Fruit fly (Drosophila melanogaster) whole organism, embryonic: ENCODE results near the gene CG5355.

Experiments
- BEAF-32 ChIP-seq: fragments of 200-800 bp; sonication (Bioruptor generic); optimal IDR thresholded peaks from 3 replicates; lab custom pipeline; 2017; ENCODE audit warnings: missing biosample characterization, missing genetic modification characterization, mild to moderate bottlenecking, moderate library complexity, missing genetic modification reagents
- CG1024 ChIP-seq: fragments of 200-800 bp; sonication (Bioruptor generic); IDR thresholded peaks from 2 replicates; pipeline ENCODE4 v1.3.6; 2022; ENCODE audit warnings: missing biosample characterization, missing genetic modification characterization
- CG11696 ChIP-seq: fragments of 200-800 bp; sonication (Bioruptor generic); IDR thresholded peaks from 2 replicates; pipeline ENCODE4 v1.3.6; 2022; ENCODE audit warnings: missing biosample characterization, missing genetic modification characterization
- CG1603 ChIP-seq: fragments of 200-800 bp; sonication (Bioruptor generic); optimal IDR thresholded peaks from 2 replicates; lab custom pipeline; 2019; ENCODE audit warnings: missing biosample characterization, mild to moderate bottlenecking, missing genetic modification characterization, moderate library complexity
- CG17186 ChIP-seq: fragments of 200-800 bp; sonication (Bioruptor generic); optimal IDR thresholded peaks from 3 replicates; lab custom pipeline; 2017; ENCODE audit warnings: missing biosample characterization, missing genetic modification reagents, missing genetic modification characterization
- CG30020 ChIP-seq: fragments of 200-800 bp; optimal IDR thresholded peaks from 2 replicates; lab custom pipeline; 2019; ENCODE audit warnings: missing biosample characterization, mild to moderate bottlenecking, missing genetic modification characterization, moderate library complexity
- CG3838 ChIP-seq: fragments of 200-800 bp; sonication (Bioruptor generic); optimal IDR thresholded peaks from 3 replicates; lab custom pipeline; 2016; ENCODE audit warnings: missing biosample characterization, missing genetic modification characterization
- CoRest ChIP-seq: fragments of 200-800 bp; sonication (Bioruptor generic); optimal IDR thresholded peaks from 3 replicates; lab custom pipeline; 2018; ENCODE audit warnings: missing biosample characterization, mild to moderate bottlenecking, missing genetic modification characterization, moderate library complexity
- Doc3 ChIP-seq: fragments of 200-800 bp; sonication (Bioruptor generic); IDR thresholded peaks from 3 replicates; pipeline ENCODE4 v1.3.6; 2022; ENCODE audit warnings: missing biosample characterization, missing genetic modification characterization; ENCODE audit not compliant: partially characterized antibody
- Drgx ChIP-seq: fragments of 200-800 bp; sonication (Bioruptor generic); IDR thresholded peaks from 2 replicates; pipeline ENCODE4 v1.3.6; 2022; ENCODE audit warnings: missing biosample characterization, missing genetic modification characterization
- Jarid2 ChIP-seq: fragments of 200-800 bp; sonication (Bioruptor generic); optimal IDR thresholded peaks from 3 replicates; lab custom pipeline; 2017; ENCODE audit warnings: mild to moderate bottlenecking, missing biosample characterization, missing genetic modification reagents, missing genetic modification characterization
- NFAT ChIP-seq: fragments of 200-800 bp; sonication (Bioruptor generic); IDR thresholded peaks from 2 replicates; pipeline ENCODE4 v1.3.6; 2022; ENCODE audit warnings: missing biosample characterization, missing genetic modification characterization
- Xbp1 ChIP-seq: fragments of 200-800 bp; sonication (Bioruptor generic); optimal IDR thresholded peaks from 3 replicates; lab custom pipeline; 2016; ENCODE audit warnings: missing biosample characterization, mild to moderate bottlenecking, missing genetic modification characterization
- ash1 ChIP-seq: fragments of 200-800 bp; sonication (Bioruptor generic); optimal IDR thresholded peaks from 2 replicates; lab custom pipeline; 2018; ENCODE audit warnings: missing biosample characterization, mild to moderate bottlenecking, missing genetic modification characterization
- ewg ChIP-seq: fragments of 200-800 bp; sonication (Bioruptor generic); optimal IDR thresholded peaks from 3 replicates; lab custom pipeline; 2017; ENCODE audit warnings: mild to moderate bottlenecking, missing biosample characterization, missing genetic modification reagents, missing genetic modification characterization
- rib ChIP-seq: fragments of 200-800 bp; sonication (Bioruptor generic); IDR thresholded peaks from 2 replicates; pipeline ENCODE4 v1.3.6; 2022; ENCODE audit warnings: missing biosample characterization, missing genetic modification characterization
- ro ChIP-seq: fragments of 200-800 bp; sonication (Bioruptor generic); IDR thresholded peaks from 2 replicates; pipeline ENCODE4 v1.3.6; 2022; ENCODE audit warnings: missing biosample characterization, missing genetic modification characterization
- tio ChIP-seq: fragments of 200-800 bp; sonication (Bioruptor generic); optimal IDR thresholded peaks from 2 replicates; lab custom pipeline; 2017; ENCODE audit warnings: missing biosample characterization, missing genetic modification characterization, inconsistent platforms
- trh ChIP-seq: fragments of 200-800 bp; sonication (Bioruptor generic); optimal IDR thresholded peaks from 2 replicates; lab custom pipeline; 2016; ENCODE audit warnings: missing biosample characterization, missing genetic modification characterization

Gene CG5355

DNA sequence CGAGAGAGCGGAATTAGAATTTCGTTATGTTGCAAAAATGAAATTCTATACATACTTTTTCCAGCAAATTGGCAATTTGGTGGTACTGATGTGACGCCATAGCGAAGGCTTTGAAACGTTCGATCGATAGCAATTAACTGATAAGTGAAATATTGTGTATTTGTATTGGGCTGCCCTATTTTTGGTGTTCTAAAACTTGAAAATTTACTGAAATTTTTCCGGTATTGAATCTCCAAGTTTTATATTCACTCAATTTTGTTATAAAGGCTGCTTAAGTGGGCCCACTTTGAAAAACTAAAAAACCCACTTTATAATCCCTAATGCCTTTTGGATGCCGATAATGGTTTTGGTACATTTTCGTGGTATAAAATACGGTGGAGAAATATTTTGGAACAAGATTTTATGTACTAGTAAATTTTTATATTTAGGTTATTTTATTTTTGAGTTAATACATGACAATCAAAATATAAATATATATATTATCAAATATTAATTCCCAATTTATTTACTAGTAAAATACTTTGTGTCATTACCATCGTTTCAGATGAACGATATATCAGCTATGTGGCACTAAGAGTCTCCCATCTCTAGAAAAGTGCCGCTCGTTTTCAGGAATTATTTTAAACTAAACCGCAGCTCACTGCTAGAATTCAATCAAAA is 50.7 kb downstream of the CG5355 start, which contains the start of the genes Cand1 and pim (continued):
- TF ChIP-seq CG30020 (tag; lab: Kevin White, UChicago) (peak; percentile 97), Drgx (GFP tag; lab: Robert Waterston, UW) (no peak), CG17186 (GFP tag; lab: Kevin White, UChicago) (no peak), BEAF-32 (GFP tag; lab: Kevin White, UChicago) (peak; percentile 77), trh (GFP tag; lab: Kevin White, UChicago) (no peak), CoRest (peak; percentile 59), ro (GFP tag; lab: Robert Waterston, UW) (no peak), rib (GFP tag; lab: Robert Waterston, UW) (no peak), Jarid2 (no peak), CG1603 (tag; lab: Kevin White, UChicago) (peak; percentile 91), NFAT (GFP tag; lab: Robert Waterston, UW) (no peak), tio (GFP tag; lab: Kevin White, UChicago) (no peak), CG1024 (GFP tag; lab: Robert Waterston, UW) (no peak), ash1 (GFP tag; lab: Kevin White, UChicago) (no peak), Doc3 (GFP tag; lab: Robert Waterston, UW) (peak; percentile 64; the same call in 2 of the 3 replicates), Xbp1 (peak; percentile 10), CG11696 (GFP tag; lab: Robert Waterston, UW) (no peak), ewg (GFP tag; lab: Kevin White, UChicago) (no peak), CG3838 (no peak)
- TF ChIP-seq, all 482 proteins: peak for 80
